Worm (Caenorhabditis elegans) whole organism, L1 larva: ENCODE results near the gene F17E9.3.

Experiments
- C34B4.2 ChIP-seq: sonication (generic microtip); optimal IDR thresholded peaks from 2 replicates; lab custom pipeline; 2017; ENCODE audit warnings: mild to moderate bottlenecking, missing genetic modification characterization, missing compliant biosample characterization
- Y116A8C.19 ChIP-seq: sonication (generic microtip); optimal IDR thresholded peaks from 2 replicates; lab custom pipeline; 2016; ENCODE audit warnings: missing compliant biosample characterization, missing genetic modification characterization, borderline replicate concordance
- aha-1 ChIP-seq: fragments of 150-350 bp; optimal IDR thresholded peaks from 2 replicates; lab custom pipeline; 2014; ENCODE audit warnings: missing biosample characterization, missing genetic modification characterization
- aly-2 ChIP-seq: fragments of 150-350 bp; optimal IDR thresholded peaks from 2 replicates; lab custom pipeline; 2014; ENCODE audit warnings: missing biosample characterization, missing genetic modification characterization
- ceh-8 ChIP-seq: fragments of 200-800 bp; sonication (Bioruptor generic); optimal IDR thresholded peaks from 2 replicates; lab custom pipeline; 2018; ENCODE audit warnings: mild to moderate bottlenecking, missing genetic modification characterization, moderate library complexity, missing compliant biosample characterization
- ceh-90 ChIP-seq: sonication (generic microtip); optimal IDR thresholded peaks from 2 replicates; lab custom pipeline; 2016; ENCODE audit warnings: missing genetic modification characterization, missing compliant biosample characterization
- ces-1 ChIP-seq: fragments of 150-350 bp; optimal IDR thresholded peaks from 2 replicates; lab custom pipeline; 2014; ENCODE audit warnings: missing biosample characterization, missing genetic modification reagents, missing genetic modification characterization
- dpl-1 ChIP-seq, 3 experiments: fragments of 150-350 bp in 2 of 3; sonication (generic microtip) in 1 of 3; optimal IDR thresholded peaks; 2 replicates each; lab custom pipeline; 2014 to 2017; ENCODE audit warnings: missing biosample characterization in 3 of 3, missing genetic modification characterization in 3 of 3, missing genetic modification reagents in 3 of 3
- dsc-1 ChIP-seq: sonication (generic microtip); optimal IDR thresholded peaks from 2 replicates; lab custom pipeline; 2016; ENCODE audit warnings: mild to moderate bottlenecking, missing genetic modification characterization, missing compliant biosample characterization
- efl-1 ChIP-seq, 4 experiments: fragments of 150-350 bp; optimal IDR thresholded peaks in 3 of 4; peaks in 1 of 4; 1 replicate in 1 of 4; 2 replicates in 3 of 4; lab custom pipeline; 2014; ENCODE audit warnings: missing biosample characterization in 2 of 4, missing genetic modification characterization in 2 of 4, missing genetic modification reagents in 2 of 4
- egl-27 ChIP-seq, 2 experiments: fragments of 150-350 bp in 1 of 2; sonication (generic microtip); optimal IDR thresholded peaks; 3 replicates each; lab custom pipeline; 2017 to 2018; ENCODE audit warnings: missing biosample characterization in 2 of 2, missing genetic modification characterization in 2 of 2, missing genetic modification reagents in 2 of 2
- elt-2 ChIP-seq: sonication (generic microtip); optimal IDR thresholded peaks from 2 replicates; lab custom pipeline; 2016; ENCODE audit warnings: missing genetic modification characterization, mild to moderate bottlenecking, inconsistent platforms, missing compliant biosample characterization, missing genetic modification reagents
- ets-5 ChIP-seq: fragments of 200-800 bp; sonication (Bioruptor generic); IDR thresholded peaks from 2 replicates; pipeline ENCODE4 v1.3.6; 2022; ENCODE audit warnings: missing genetic modification characterization, missing compliant biosample characterization
- hlh-17 ChIP-seq: fragments of 200-800 bp; sonication (Bioruptor generic); optimal IDR thresholded peaks from 2 replicates; lab custom pipeline; 2018; ENCODE audit warnings: missing genetic modification characterization, mild to moderate bottlenecking, missing compliant biosample characterization, moderate library complexity, borderline replicate concordance
- hpl-2 ChIP-seq: fragments of 150-350 bp; optimal IDR thresholded peaks from 2 replicates; lab custom pipeline; 2014; ENCODE audit warnings: missing biosample characterization, missing genetic modification reagents, missing genetic modification characterization
- irx-1 ChIP-seq: sonication (generic microtip); optimal IDR thresholded peaks from 2 replicates; lab custom pipeline; 2016; ENCODE audit warnings: missing genetic modification characterization, missing compliant biosample characterization
- lin-14 ChIP-seq: fragments of 200-800 bp; sonication (Bioruptor generic); optimal IDR thresholded peaks from 2 replicates; lab custom pipeline; 2018; ENCODE audit warnings: mild to moderate bottlenecking, missing genetic modification characterization, moderate library complexity, missing compliant biosample characterization
- lin-35 ChIP-seq, 2 experiments: fragments of 150-350 bp; optimal IDR thresholded peaks; 2 replicates each; lab custom pipeline; 2014; ENCODE audit warnings: missing biosample characterization in 2 of 2, missing genetic modification characterization in 2 of 2, missing genetic modification reagents in 2 of 2
- lin-39 ChIP-seq: fragments of 150-350 bp; optimal IDR thresholded peaks from 2 replicates; lab custom pipeline; 2014; ENCODE audit warnings: missing biosample characterization, missing genetic modification reagents, missing genetic modification characterization
- mab-9 ChIP-seq: fragments of 200-800 bp; sonication (Bioruptor generic); IDR thresholded peaks from 2 replicates; pipeline ENCODE4 v1.3.6; 2022; ENCODE audit warnings: missing genetic modification reagents, missing genetic modification characterization, missing compliant biosample characterization
- mdl-1 ChIP-seq, 2 experiments: fragments of 150-350 bp; optimal IDR thresholded peaks; 2 replicates each; lab custom pipeline; 2014 to 2017; ENCODE audit warnings: missing biosample characterization in 2 of 2, missing genetic modification characterization in 2 of 2, inconsistent platforms in 1 of 2
- mep-1 ChIP-seq: fragments of 150-350 bp; optimal IDR thresholded peaks from 2 replicates; lab custom pipeline; 2014; ENCODE audit warnings: missing biosample characterization, missing genetic modification characterization
- nhr-11 ChIP-seq: fragments of 150-350 bp; optimal IDR thresholded peaks from 2 replicates; lab custom pipeline; 2014; ENCODE audit warnings: missing biosample characterization, missing genetic modification characterization
- nhr-237 ChIP-seq: fragments of 150-350 bp; optimal IDR thresholded peaks from 2 replicates; lab custom pipeline; 2014; ENCODE audit warnings: missing biosample characterization, missing genetic modification characterization
- nhr-71 ChIP-seq: sonication (generic microtip); optimal IDR thresholded peaks from 2 replicates; lab custom pipeline; 2016; ENCODE audit warnings: mild to moderate bottlenecking, missing genetic modification characterization, moderate library complexity, missing compliant biosample characterization
- nhr-90 ChIP-seq: sonication (generic microtip); optimal IDR thresholded peaks from 2 replicates; lab custom pipeline; 2016; ENCODE audit warnings: mild to moderate bottlenecking, missing genetic modification characterization, missing compliant biosample characterization; ENCODE audit not compliant: poor library complexity
- pqm-1 ChIP-seq: sonication (generic microtip); optimal IDR thresholded peaks from 3 replicates; lab custom pipeline; 2017; ENCODE audit warnings: missing biosample characterization, missing genetic modification characterization
- rnt-1 ChIP-seq: sonication (generic microtip); optimal IDR thresholded peaks from 2 replicates; lab custom pipeline; 2016; ENCODE audit warnings: mild to moderate bottlenecking, missing genetic modification characterization, moderate library complexity, missing compliant biosample characterization
- skn-1 ChIP-seq: fragments of 150-350 bp; optimal IDR thresholded peaks from 2 replicates; lab custom pipeline; 2014; ENCODE audit warnings: missing biosample characterization, missing genetic modification characterization
- snpc-4 ChIP-seq: fragments of 150-350 bp; optimal IDR thresholded peaks from 2 replicates; lab custom pipeline; 2014; ENCODE audit warnings: missing biosample characterization, missing genetic modification characterization
- sox-4 ChIP-seq: sonication (generic microtip); optimal IDR thresholded peaks from 2 replicates; lab custom pipeline; 2016; ENCODE audit warnings: missing genetic modification characterization, missing compliant biosample characterization
- sup-37 ChIP-seq: fragments of 200-800 bp; sonication (Bioruptor generic); optimal IDR thresholded peaks from 2 replicates; lab custom pipeline; 2018; ENCODE audit warnings: mild to moderate bottlenecking, missing genetic modification characterization, missing compliant biosample characterization
- unc-62 ChIP-seq: fragments of 150-350 bp; optimal IDR thresholded peaks from 2 replicates; lab custom pipeline; 2014; ENCODE audit warnings: missing biosample characterization, missing genetic modification reagents, missing genetic modification characterization
- zag-1 ChIP-seq: fragments of 150-350 bp; optimal IDR thresholded peaks from 2 replicates; lab custom pipeline; 2014; ENCODE audit warnings: missing biosample characterization, missing genetic modification characterization

F17E9.3 gene

ce11 chrIV:8379278-8379677 is 24.6 kb downstream of the F17E9.3 start, which contains the start of gene nap-1 (continued):
- no peak for TF ChIP-seq zag-1 (tag; lab: Kevin White, UChicago)
- peak; percentile 15 for TF ChIP-seq nhr-237 (tag; lab: Kevin White, UChicago)
- TF ChIP-seq skn-1, result peak; percentile 77
- TF ChIP-seq egl-27 (tag; optimal IDR thresholded peaks at IDR 0.05; lab: Kevin White, UChicago), result peak in 1 of 2 experiments; percentile 9
- TF ChIP-seq mdl-1 (tag; optimal IDR thresholded peaks at IDR 0.05; lab: Kevin White, UChicago), result peak in 1 of 2 experiments; percentile 58
- TF ChIP-seq lin-14 (GFP tag; lab: Kevin White, UChicago), result peak; percentile 84
- TF ChIP-seq sox-4 (tag; lab: Kevin White, UChicago), result no peak
- peak; percentile 74 for TF ChIP-seq mep-1
- peak; percentile 52 for TF ChIP-seq snpc-4
- TF ChIP-seq ets-5 (GFP tag; lab: Robert Waterston, UW), result no peak
- no peak for TF ChIP-seq ces-1 (GFP tag; lab: Kevin White, UChicago)
- TF ChIP-seq lin-35 (GFP tag; optimal IDR thresholded peaks at IDR 0.05; lab: Kevin White, UChicago), result peak; percentile 77 to 85

- TF ChIP-seq nhr-71 (tag; lab: Kevin White, UChicago) (no peak), ceh-90 (tag; lab: Kevin White, UChicago) (no peak), sox-4 (tag; lab: Kevin White, UChicago) (no peak), hpl-2 (GFP tag; lab: Kevin White, UChicago) (no peak), mab-9 (GFP tag; lab: Robert Waterston, UW) (no peak), lin-39 (tag; lab: Kevin White, UChicago) (no peak), unc-62 (no peak), nhr-90 (no peak), ceh-8 (no peak), efl-1 (optimal IDR thresholded peaks at IDR 0.05; lab: Kevin White, UChicago) (no peak), efl-1 (GFP tag; optimal IDR thresholded peaks at IDR 0.05 in 1 of 2; lab: Kevin White, UChicago) (no peak), dpl-1 (GFP tag; optimal IDR thresholded peaks at IDR 0.05; lab: Kevin White, UChicago) (no peak), hlh-17 (GFP tag; lab: Kevin White, UChicago) (no peak), Y116A8C.19 (tag; lab: Kevin White, UChicago) (no peak), irx-1 (tag; lab: Kevin White, UChicago) (no peak), sup-37 (GFP tag; lab: Kevin White, UChicago) (no peak), C34B4.2 (tag; lab: Kevin White, UChicago) (no peak), pqm-1 (tag; lab: Kevin White, UChicago) (no peak), aly-2 (no peak)
These were observed 25.0 kb downstream of the F17E9.3 start, which contains the start of gene praf-3 for ce11 chrIV:8379683-8380082. TSS of gene praf-3 (plus strand) at chrIV:8379983.

- peak in 1 of 2 experiments; percentile 27 for TF ChIP-seq lin-35 (GFP tag; optimal IDR thresholded peaks at IDR 0.05; lab: Kevin White, UChicago)
- peak; percentile 12 for TF ChIP-seq lin-14 (GFP tag; lab: Kevin White, UChicago)
- TF ChIP-seq elt-2, result peak; percentile 86
- no peak for TF ChIP-seq rnt-1
- TF ChIP-seq ceh-8, result no peak
- TF ChIP-seq pqm-1 (tag; lab: Kevin White, UChicago), result peak; percentile 75
These were observed 25.7 kb downstream of the F17E9.3 start for ce11 chrIV:8380266-8380850.

ce11 chrIV:8382695-8383094 is 28.0 kb downstream of the F17E9.3 start, which contains the start of gene D2096.9:
TSS of gene D2096.9 (minus strand) at chrIV:8382795.
- TF ChIP-seq aha-1 (tag; lab: Kevin White, UChicago) (no peak), dsc-1 (tag; lab: Kevin White, UChicago) (peak; percentile 45), nhr-11 (tag; lab: Kevin White, UChicago) (no peak)
